Worm (Caenorhabditis elegans) whole organism, L2 larva: ENCODE data around the gene pmp-2.
A peak's percentile ranks its signal among the peaks of the same experiment; 100 is the strongest.
"Not testable (repeated sequence)": the region's sequence is repeated elsewhere in the genome, so short reads cannot be mapped to it uniquely, and the experiment has no call there.

ENCODE experiments used
- C34F6.9 ChIP-seq: fragments of 150-350 bp; optimal IDR thresholded peaks from 2 replicates; lab custom pipeline; 2014; ENCODE audit warnings: missing biosample characterization, missing genetic modification characterization
- Y55F3AM.14 ChIP-seq: fragments of 200-800 bp; sonication (Bioruptor generic); optimal IDR thresholded peaks from 2 replicates; lab custom pipeline; 2018; ENCODE audit warnings: mild to moderate bottlenecking, missing genetic modification characterization, missing compliant biosample characterization
- ZK546.5 ChIP-seq: sonication (generic microtip); optimal IDR thresholded peaks from 2 replicates; lab custom pipeline; 2017; ENCODE audit warnings: missing biosample characterization, missing genetic modification characterization
- aly-2 ChIP-seq: fragments of 150-350 bp; optimal IDR thresholded peaks from 2 replicates; lab custom pipeline; 2014; ENCODE audit warnings: missing biosample characterization, missing genetic modification characterization
- blmp-1 ChIP-seq: sonication (generic microtip); optimal IDR thresholded peaks from 2 replicates; lab custom pipeline; 2017; ENCODE audit warnings: missing genetic modification characterization, mild to moderate bottlenecking, missing compliant biosample characterization, antibody characterized with exemption, moderate library complexity; ENCODE audit not compliant: insufficient read depth
- ceh-82 ChIP-seq: fragments of 150-350 bp; optimal IDR thresholded peaks from 2 replicates; lab custom pipeline; 2014; ENCODE audit warnings: missing biosample characterization, missing genetic modification characterization
- crh-2 ChIP-seq: sonication (generic microtip); optimal IDR thresholded peaks from 2 replicates; lab custom pipeline; 2017; ENCODE audit warnings: missing biosample characterization, missing genetic modification characterization
- dmd-4 ChIP-seq: sonication (generic microtip); optimal IDR thresholded peaks from 2 replicates; lab custom pipeline; 2017; ENCODE audit warnings: missing biosample characterization, missing genetic modification characterization
- egl-27 ChIP-seq: sonication (generic microtip); optimal IDR thresholded peaks from 3 replicates; lab custom pipeline; 2017; ENCODE audit warnings: missing biosample characterization, missing genetic modification reagents, missing genetic modification characterization
- elt-1 ChIP-seq: fragments of 150-350 bp; optimal IDR thresholded peaks from 2 replicates; lab custom pipeline; 2014; ENCODE audit warnings: missing biosample characterization, missing genetic modification characterization
- elt-3 ChIP-seq: sonication (generic microtip); optimal IDR thresholded peaks from 2 replicates; lab custom pipeline; 2017; ENCODE audit warnings: missing biosample characterization, missing genetic modification characterization
- fos-1 ChIP-seq: fragments of 150-350 bp; optimal IDR thresholded peaks from 2 replicates; lab custom pipeline; 2014; ENCODE audit warnings: missing biosample characterization, missing genetic modification characterization
- gmeb-1 ChIP-seq: fragments of 150-350 bp; optimal IDR thresholded peaks from 2 replicates; lab custom pipeline; 2014; ENCODE audit warnings: missing biosample characterization, missing genetic modification characterization
- lin-11 ChIP-seq: fragments of 150-350 bp; sonication (generic microtip); optimal IDR thresholded peaks from 2 replicates; lab custom pipeline; 2014; ENCODE audit warnings: missing biosample characterization, missing genetic modification characterization, inconsistent platforms, mixed read lengths
- lin-13 ChIP-seq: fragments of 150-350 bp; optimal IDR thresholded peaks from 2 replicates; lab custom pipeline; 2014; ENCODE audit warnings: missing biosample characterization, missing genetic modification reagents, missing genetic modification characterization
- lsy-2 ChIP-seq, 2 experiments: fragments of 150-350 bp in 1 of 2; sonication (generic microtip) in 1 of 2; optimal IDR thresholded peaks; 2 replicates each; lab custom pipeline; 2014 to 2017; ENCODE audit warnings: missing biosample characterization in 2 of 2, missing genetic modification characterization in 2 of 2
- mbf-1 ChIP-seq: sonication (generic microtip); optimal IDR thresholded peaks from 2 replicates; lab custom pipeline; 2017; ENCODE audit warnings: missing biosample characterization, missing genetic modification characterization
- nhr-10 ChIP-seq: sonication (generic microtip); optimal IDR thresholded peaks from 2 replicates; lab custom pipeline; 2017; ENCODE audit warnings: missing biosample characterization, missing genetic modification characterization
- nhr-129 ChIP-seq: fragments of 150-350 bp; optimal IDR thresholded peaks from 2 replicates; lab custom pipeline; 2014; ENCODE audit warnings: missing biosample characterization, missing genetic modification characterization
- nhr-21 ChIP-seq: fragments of 150-350 bp; optimal IDR thresholded peaks from 2 replicates; lab custom pipeline; 2014; ENCODE audit warnings: missing biosample characterization, missing genetic modification characterization
- nhr-23 ChIP-seq: fragments of 150-350 bp; optimal IDR thresholded peaks from 2 replicates; lab custom pipeline; 2014; ENCODE audit warnings: missing biosample characterization, missing genetic modification reagents, missing genetic modification characterization
- nhr-25 ChIP-seq: fragments of 150-350 bp; sonication (generic microtip); optimal IDR thresholded peaks from 3 replicates; lab custom pipeline; 2014; ENCODE audit warnings: missing biosample characterization, missing genetic modification characterization
- nhr-77 ChIP-seq: fragments of 150-350 bp; optimal IDR thresholded peaks from 2 replicates; lab custom pipeline; 2014; ENCODE audit warnings: missing biosample characterization, missing genetic modification characterization
- peb-1 ChIP-seq: fragments of 150-350 bp; optimal IDR thresholded peaks from 2 replicates; lab custom pipeline; 2014; ENCODE audit warnings: missing biosample characterization, missing genetic modification characterization
- sem-4 ChIP-seq: fragments of 150-350 bp; optimal IDR thresholded peaks from 2 replicates; lab custom pipeline; 2014; ENCODE audit warnings: missing biosample characterization, missing genetic modification reagents, missing genetic modification characterization
- skn-1 ChIP-seq: sonication (generic microtip); optimal IDR thresholded peaks from 2 replicates; lab custom pipeline; 2017; ENCODE audit warnings: missing biosample characterization, missing genetic modification characterization
- sma-3 ChIP-seq: sonication (generic microtip); optimal IDR thresholded peaks from 2 replicates; lab custom pipeline; 2016; ENCODE audit warnings: missing genetic modification reagents, missing genetic modification characterization, missing compliant biosample characterization
- sma-9 ChIP-seq, 2 experiments: fragments of 150-350 bp in 1 of 2; sonication (generic microtip) in 1 of 2; optimal IDR thresholded peaks; 2 replicates each; lab custom pipeline; 2014 to 2016; ENCODE audit warnings: missing genetic modification characterization in 2 of 2, mild to moderate bottlenecking in 1 of 2, missing biosample characterization in 1 of 2, missing compliant biosample characterization in 1 of 2, missing genetic modification reagents in 1 of 2, moderate library complexity in 1 of 2
- snpc-4 ChIP-seq: fragments of 150-350 bp; optimal IDR thresholded peaks from 2 replicates; lab custom pipeline; 2014; ENCODE audit warnings: missing biosample characterization, missing genetic modification characterization
- unc-55 ChIP-seq: fragments of 150-350 bp; sonication (generic microtip); optimal IDR thresholded peaks from 3 replicates; lab custom pipeline; 2014; ENCODE audit warnings: missing biosample characterization, missing genetic modification reagents, missing genetic modification characterization
- unc-62 ChIP-seq: fragments of 150-350 bp; optimal IDR thresholded peaks from 2 replicates; lab custom pipeline; 2014; ENCODE audit warnings: missing biosample characterization, missing genetic modification reagents, missing genetic modification characterization
- zag-1 ChIP-seq: fragments of 150-350 bp; optimal IDR thresholded peaks from 2 replicates; lab custom pipeline; 2014; ENCODE audit warnings: missing biosample characterization, missing genetic modification characterization
- ztf-1 ChIP-seq: fragments of 200-800 bp; sonication (Bioruptor generic); conservative IDR thresholded peaks from 2 replicates; pipeline ENCODE4 v1.3.6; 2022; ENCODE audit warnings: missing genetic modification characterization, missing compliant biosample characterization

The pmp-2 gene

ce11 chrII:6909568-6910122 is 22.0 kb upstream of the pmp-2 start, which contains the start of gene asm-1:
Gene asm-1 (plus strand): TSS chrII:6910072.
- TF ChIP-seq C34F6.9 (tag; lab: Kevin White, UChicago), result peak; percentile 16
- no peak for TF ChIP-seq ceh-82 (tag; lab: Kevin White, UChicago)

- TF ChIP-seq blmp-1 (peak; percentile 52), elt-1 (tag; lab: Kevin White, UChicago) (no peak), dmd-4 (tag; lab: Kevin White, UChicago) (no peak), C34F6.9 (tag; lab: Kevin White, UChicago) (peak; percentile 32), fos-1 (peak; percentile 37), zag-1 (tag; lab: Kevin White, UChicago) (no peak), nhr-129 (peak; percentile 12)
These were observed 21.1 kb upstream of the pmp-2 start for ce11 chrII:6908689-6909088.

DNA sequence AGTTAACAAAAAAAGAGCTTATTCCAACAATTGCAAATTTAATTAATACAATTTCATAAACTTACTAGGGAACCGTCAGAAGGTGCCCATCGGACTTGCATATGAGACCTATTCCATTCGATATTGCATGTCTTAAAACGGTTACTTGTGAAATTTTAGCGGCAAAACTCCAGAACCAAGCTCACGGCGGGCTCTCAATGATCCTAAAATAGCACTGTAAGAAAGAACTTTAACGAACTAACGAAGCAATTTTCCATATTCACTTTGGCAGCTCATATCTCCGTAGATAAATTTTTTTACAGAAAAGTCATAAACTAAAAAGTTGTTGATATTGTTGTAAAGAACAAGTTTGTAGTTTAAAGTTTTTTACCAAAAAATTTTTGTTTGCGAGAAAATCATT is 20.1 kb upstream of the pmp-2 start, which contains the start of gene B0252.3:
Gene B0252.3, minus strand, starts transcription at position 101 of the 400 bp plus-strand sequence.
- TF ChIP-seq lin-13; unc-62 (GFP tag; lab: Kevin White, UChicago); ZK546.5 (tag; lab: Kevin White, UChicago): not testable (repeated sequence)

ce11 chrII:6901795-6902194 is 14.2 kb upstream of the pmp-2 start, which contains the start of gene psmd-9:
Gene psmd-9 (plus strand): TSS chrII:6902095.
- TF ChIP-seq aly-2 (tag; lab: Kevin White, UChicago), result no peak
- no peak for TF ChIP-seq ceh-82 (tag; lab: Kevin White, UChicago)
- no peak for TF ChIP-seq nhr-21 (tag; lab: Kevin White, UChicago)
- no peak for TF ChIP-seq peb-1 (tag; lab: Kevin White, UChicago)
- no peak for TF ChIP-seq nhr-23 (tag; lab: Kevin White, UChicago)
- TF ChIP-seq snpc-4 (tag; lab: Kevin White, UChicago), result no peak
- TF ChIP-seq unc-62 (GFP tag; lab: Kevin White, UChicago), result no peak
- TF ChIP-seq sma-3, result no peak
- no peak for TF ChIP-seq nhr-77
- TF ChIP-seq crh-2 (tag; lab: Kevin White, UChicago), result no peak
- TF ChIP-seq ztf-1 (GFP tag; lab: Robert Waterston, UW), result no peak
- TF ChIP-seq C34F6.9 (tag; lab: Kevin White, UChicago), result no peak
- TF ChIP-seq, all 48 proteins: peak for 0

ce11 chrII:6900708-6901107 is 13.1 kb upstream of the pmp-2 start:
- no peak for TF ChIP-seq egl-27
- no peak for TF ChIP-seq ztf-1 (GFP tag; lab: Robert Waterston, UW)

- TF ChIP-seq nhr-25 (tag; lab: Kevin White, UChicago) (no peak), snpc-4 (tag; lab: Kevin White, UChicago) (no peak), egl-27 (no peak), mbf-1 (no peak), nhr-129 (no peak), elt-3 (tag; lab: Kevin White, UChicago) (no peak), sma-9 (GFP tag; optimal IDR thresholded peaks at IDR 0.05; lab: Kevin White, UChicago) (peak; percentile 29), sma-9 (tag; optimal IDR thresholded peaks at IDR 0.05; lab: Kevin White, UChicago) (no peak), sem-4 (tag; lab: Kevin White, UChicago) (no peak), sma-3 (peak; percentile 33), peb-1 (tag; lab: Kevin White, UChicago) (no peak), nhr-21 (tag; lab: Kevin White, UChicago) (no peak), fos-1 (peak; percentile 40), skn-1 (no peak), ceh-82 (tag; lab: Kevin White, UChicago) (no peak), Y55F3AM.14 (no peak), gmeb-1 (tag; lab: Kevin White, UChicago) (no peak), lsy-2 (tag; optimal IDR thresholded peaks at IDR 0.05; lab: Kevin White, UChicago) (peak in 1 of 2 experiments; percentile 19), aly-2 (tag; lab: Kevin White, UChicago) (no peak), nhr-23 (tag; lab: Kevin White, UChicago) (no peak), unc-55 (peak; percentile 26), zag-1 (tag; lab: Kevin White, UChicago) (no peak), ZK546.5 (tag; lab: Kevin White, UChicago) (no peak), lin-11 (no peak), nhr-10 (tag; lab: Kevin White, UChicago) (no peak), blmp-1 (no peak), ztf-1 (GFP tag; lab: Robert Waterston, UW) (no peak), C34F6.9 (tag; lab: Kevin White, UChicago) (peak; percentile 23)
- TF ChIP-seq, all 48 proteins: peak for 6
These were observed 10.6 kb upstream of the pmp-2 start, which contains the start of gene hrpl-1 for ce11 chrII:6898017-6898779. Gene hrpl-1 (plus strand): TSS chrII:6898729.
